Worm (Caenorhabditis elegans): Measurements from ENCODE around the gene T28A11.19.

T28A11.19 gene

DNA sequence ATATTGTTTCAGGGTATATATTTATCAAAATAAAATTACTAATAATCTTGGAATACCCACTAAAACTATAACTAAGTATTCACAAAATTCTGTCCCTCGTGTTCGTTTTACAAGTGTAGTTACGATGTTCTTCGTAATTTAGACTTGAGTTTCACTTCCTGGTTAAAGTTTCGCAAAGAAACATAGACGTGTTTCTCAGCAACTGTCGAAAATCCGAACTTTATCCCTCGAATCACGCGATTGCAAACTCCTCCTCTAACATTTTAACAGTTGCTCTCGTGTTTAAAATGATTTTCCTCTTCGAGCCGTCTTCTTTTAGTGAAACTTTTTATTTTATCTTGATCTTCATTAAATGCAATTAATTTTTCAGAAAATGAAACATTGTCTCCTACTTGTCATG is 10.7 kb upstream of the T28A11.19 start, which contains the start of gene T28A11.2:
T28A11.2 (plus strand) TSS at position 371 of the 400 bp plus-strand sequence.
- TF ChIP-seq isw-1 (GFP tag; IDR thresholded peaks at IDR 0.05) (no peak), nhr-71 (tag; optimal IDR thresholded peaks at IDR 0.05) (peak; percentile 56), efl-1 (optimal IDR thresholded peaks at IDR 0.05) (no peak), efl-1 (GFP tag; optimal IDR thresholded peaks at IDR 0.05 in 1 of 2) (peak in 1 of 2 experiments; percentile 53), tlp-1 (tag; optimal IDR thresholded peaks at IDR 0.05) (no peak), lin-14 (GFP tag; optimal IDR thresholded peaks at IDR 0.05) (peak; percentile 42), rnt-1 (tag; optimal IDR thresholded peaks at IDR 0.05) (peak; percentile 44), nhr-19 (GFP tag; conservative IDR thresholded peaks at IDR 0.05) (peak; percentile 14; the same call in 1 of the 2 replicates), lin-13 (GFP tag; optimal IDR thresholded peaks at IDR 0.05) (no peak)

DNA sequence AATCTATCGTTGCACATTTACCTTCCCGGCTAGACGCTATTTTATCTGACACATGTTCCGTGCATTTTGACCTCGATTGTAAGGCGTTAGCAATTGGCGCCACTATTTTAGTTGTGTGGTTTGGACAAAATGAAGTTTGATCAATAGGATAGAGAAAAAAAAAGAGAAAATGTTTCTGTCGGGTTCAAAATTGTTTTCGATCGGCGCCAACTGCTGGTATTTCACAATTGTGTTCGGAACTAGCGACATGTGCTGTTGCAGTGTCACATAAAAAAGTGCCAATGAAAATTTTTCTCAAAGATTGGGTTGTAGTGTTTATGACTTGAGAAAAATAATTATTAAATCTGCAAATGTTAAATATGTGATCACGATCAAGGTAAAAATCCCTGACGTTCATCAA is 9.8 kb upstream of the T28A11.19 start:
- TF ChIP-seq lin-14 (GFP tag; optimal IDR thresholded peaks at IDR 0.05) (peak; percentile 53), dpl-1 (GFP tag; optimal IDR thresholded peaks at IDR 0.05) (no peak), nhr-71 (tag; optimal IDR thresholded peaks at IDR 0.05) (peak; percentile 35), hpl-2 (GFP tag; optimal IDR thresholded peaks at IDR 0.05) (no peak), ceh-88 (GFP tag; IDR thresholded peaks at IDR 0.05) (no peak), rnt-1 (tag; optimal IDR thresholded peaks at IDR 0.05) (peak; percentile 65)

DNA sequence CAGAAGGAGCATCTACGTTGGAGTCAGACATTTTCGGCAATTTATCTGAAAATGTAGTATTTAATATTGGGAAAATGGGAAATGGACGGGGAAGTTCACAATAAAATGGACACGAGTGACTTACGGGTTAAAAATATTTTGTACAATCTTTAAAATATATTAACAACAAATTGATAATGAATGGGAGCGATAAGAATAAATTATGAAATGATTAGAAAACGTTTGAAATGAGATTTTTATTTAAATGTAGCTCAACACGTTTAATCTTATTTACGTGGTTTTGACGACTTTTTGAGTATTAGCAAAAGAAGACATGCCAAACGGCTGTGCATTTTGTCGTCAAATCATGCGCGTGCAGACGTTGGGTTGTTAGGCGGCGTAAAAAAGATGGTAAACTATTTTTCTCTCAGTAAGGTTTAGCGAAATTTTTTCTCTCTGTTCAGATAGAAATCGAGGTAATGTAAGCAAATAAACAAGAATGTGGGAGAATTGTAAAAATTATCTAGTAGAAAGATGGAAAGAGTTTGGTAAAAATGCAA is 8.9 kb upstream of the T28A11.19 start, which contains the start of gene fbxa-64:
fbxa-64 (minus strand) TSS at position 51 of the 539 bp plus-strand sequence.
- no peak for TF ChIP-seq snpc-4 (tag; optimal IDR thresholded peaks at IDR 0.05)
- no peak for TF ChIP-seq C34B4.2 (tag; optimal IDR thresholded peaks at IDR 0.05)
- no peak for TF ChIP-seq dsc-1 (tag; optimal IDR thresholded peaks at IDR 0.05)
- TF ChIP-seq nhr-20 (tag; optimal IDR thresholded peaks at IDR 0.05) = peak; percentile 10
- TF ChIP-seq pag-3 (tag; optimal IDR thresholded peaks at IDR 0.05; ENCODE audit: borderline replicate concordance, insufficient read depth) = no peak
- no peak for TF ChIP-seq pax-3 (tag; optimal IDR thresholded peaks at IDR 0.05)
- no peak for TF ChIP-seq nhr-19 (GFP tag; conservative IDR thresholded peaks at IDR 0.05)
- no peak for TF ChIP-seq nhr-76 (tag; optimal IDR thresholded peaks at IDR 0.05)
- no peak for TF ChIP-seq mab-9 (GFP tag; IDR thresholded peaks at IDR 0.05)
- TF ChIP-seq ceh-88 (GFP tag; IDR thresholded peaks at IDR 0.05) = no peak
- no peak for TF ChIP-seq nhr-77 (tag; optimal IDR thresholded peaks at IDR 0.05)
- TF ChIP-seq rnt-1 (tag; optimal IDR thresholded peaks at IDR 0.05) = no peak
- TF ChIP-seq elt-2 (tag; optimal IDR thresholded peaks at IDR 0.05) = no peak
- TF ChIP-seq unc-86 (tag; optimal IDR thresholded peaks at IDR 0.05) = no peak
- no peak for TF ChIP-seq vab-15 (tag; optimal IDR thresholded peaks at IDR 0.05)
- TF ChIP-seq unc-30 (tag; optimal IDR thresholded peaks at IDR 0.05) = no peak
- TF ChIP-seq zip-4 (GFP tag; optimal IDR thresholded peaks at IDR 0.05) = no peak
- TF ChIP-seq skn-1 (tag; optimal IDR thresholded peaks at IDR 0.05) = no peak
- TF ChIP-seq sptf-1 (tag; optimal IDR thresholded peaks at IDR 0.05) = no peak
- no peak for TF ChIP-seq ets-5 (GFP tag; IDR thresholded peaks at IDR 0.05)
- no peak for TF ChIP-seq ceh-8 (GFP tag; optimal IDR thresholded peaks at IDR 0.05)
- TF ChIP-seq fos-1 (tag; optimal IDR thresholded peaks at IDR 0.05) = no peak
- TF ChIP-seq egl-13 (tag; optimal IDR thresholded peaks at IDR 0.05) = no peak
- no peak for TF ChIP-seq fkh-8 (tag; optimal IDR thresholded peaks at IDR 0.05)
- no peak for TF ChIP-seq xbp-1 (tag; optimal IDR thresholded peaks at IDR 0.05)
- TF ChIP-seq lin-13 (GFP tag; optimal IDR thresholded peaks at IDR 0.05) = no peak
- TF ChIP-seq nhr-90 (tag; optimal IDR thresholded peaks at IDR 0.05; ENCODE audit: poor library complexity) = no peak
- no peak for TF ChIP-seq alr-1 (tag; optimal IDR thresholded peaks at IDR 0.05; ENCODE audit: borderline replicate concordance)
- TF ChIP-seq lin-14 (GFP tag; optimal IDR thresholded peaks at IDR 0.05) = no peak
- no peak for TF ChIP-seq fkh-10 (GFP tag; optimal IDR thresholded peaks at IDR 0.05)
- no peak for TF ChIP-seq unc-98 (GFP tag; IDR thresholded peaks at IDR 0.05)
- TF ChIP-seq elt-3 (tag; optimal IDR thresholded peaks at IDR 0.05) = no peak
- no peak for TF ChIP-seq unc-130 (tag; optimal IDR thresholded peaks at IDR 0.05)
- peak; percentile 7 for TF ChIP-seq swsn-7 (tag; optimal IDR thresholded peaks at IDR 0.05)
- TF ChIP-seq unc-62 (GFP tag; optimal IDR thresholded peaks at IDR 0.05) = no peak
- TF ChIP-seq sup-37 (GFP tag; optimal IDR thresholded peaks at IDR 0.05) = no peak
- no peak for TF ChIP-seq mdl-1 (tag; optimal IDR thresholded peaks at IDR 0.05)
- peak; percentile 83 for TF ChIP-seq F16B12.6 (tag; optimal IDR thresholded peaks at IDR 0.05)
- no peak for TF ChIP-seq C16A3.4 (tag; optimal IDR thresholded peaks at IDR 0.05)
- TF ChIP-seq dpl-1 (GFP tag; optimal IDR thresholded peaks at IDR 0.05) = peak in 2 of 3 experiments; percentile 26 to 53
- TF ChIP-seq irx-1 (tag; optimal IDR thresholded peaks at IDR 0.05) = no peak
